Worm (Caenorhabditis elegans) whole organism, early embryonic: ENCODE data around the gene oac-37.

Experiments used
- B0310.2 ChIP-seq: sonication (generic microtip); optimal IDR thresholded peaks from 2 replicates; lab custom pipeline; 2016; ENCODE audit warnings: mild to moderate bottlenecking, missing genetic modification characterization, missing compliant biosample characterization
- F13C5.2 ChIP-seq: sonication (generic microtip); optimal IDR thresholded peaks from 2 replicates; lab custom pipeline; 2017; ENCODE audit warnings: mild to moderate bottlenecking, missing genetic modification characterization, inconsistent platforms, missing compliant biosample characterization
- aly-1 ChIP-seq: sonication (generic microtip); optimal IDR thresholded peaks from 2 replicates; lab custom pipeline; 2016; ENCODE audit warnings: missing genetic modification characterization, missing compliant biosample characterization
- ama-1 ChIP-seq: fragments of 150-350 bp; optimal IDR thresholded peaks from 2 replicates; lab custom pipeline; 2014
- ceh-13 ChIP-seq: fragments of 200-800 bp; sonication (Bioruptor generic); optimal IDR thresholded peaks from 2 replicates; lab custom pipeline; 2018; ENCODE audit warnings: mild to moderate bottlenecking, missing genetic modification characterization, missing compliant biosample characterization
- ceh-36 ChIP-seq: sonication (generic microtip); optimal IDR thresholded peaks from 2 replicates; lab custom pipeline; 2016; ENCODE audit warnings: missing genetic modification characterization, inconsistent platforms, missing compliant biosample characterization
- ets-7 ChIP-seq: sonication (generic microtip); optimal IDR thresholded peaks from 2 replicates; lab custom pipeline; 2016; ENCODE audit warnings: missing genotype, missing genetic modification characterization, missing compliant biosample characterization
- flt-1 ChIP-seq: fragments of 200-800 bp; sonication (Bioruptor generic); IDR thresholded peaks from 2 replicates; pipeline ENCODE4 v1.3.6; 2022; ENCODE audit warnings: missing genetic modification characterization, missing compliant biosample characterization
- hmbx-1 ChIP-seq: sonication (generic microtip); optimal IDR thresholded peaks from 2 replicates; lab custom pipeline; 2016; ENCODE audit warnings: mild to moderate bottlenecking, missing genetic modification characterization, missing compliant biosample characterization
- hmg-4 ChIP-seq: fragments of 200-800 bp; sonication (Bioruptor generic); optimal IDR thresholded peaks from 2 replicates; lab custom pipeline; 2018; ENCODE audit warnings: mild to moderate bottlenecking, missing genetic modification characterization, missing compliant biosample characterization
- hnd-1 ChIP-seq: sonication (generic microtip); optimal IDR thresholded peaks from 2 replicates; lab custom pipeline; 2016; ENCODE audit warnings: missing genetic modification characterization, missing compliant biosample characterization
- pes-1 ChIP-seq: fragments of 200-800 bp; sonication (Bioruptor generic); IDR thresholded peaks from 2 replicates; pipeline ENCODE4 v1.3.6; 2022; ENCODE audit warnings: missing genetic modification reagents, missing genetic modification characterization, missing compliant biosample characterization
- scrt-1 ChIP-seq: fragments of 200-800 bp; sonication (Bioruptor generic); IDR thresholded peaks from 2 replicates; pipeline ENCODE4 v1.3.6; 2022; ENCODE audit warnings: missing genetic modification characterization, missing compliant biosample characterization
- sea-1 ChIP-seq: fragments of 200-800 bp; sonication (Bioruptor generic); conservative IDR thresholded peaks from 2 replicates; pipeline ENCODE4 v1.3.6; 2022; ENCODE audit warnings: missing genetic modification characterization, missing compliant biosample characterization
- tbx-11 ChIP-seq: fragments of 200-800 bp; sonication (Bioruptor generic); IDR thresholded peaks from 2 replicates; pipeline ENCODE4 v1.3.6; 2022; ENCODE audit warnings: missing genetic modification characterization, missing compliant biosample characterization
- tbx-37 ChIP-seq: fragments of 200-800 bp; sonication (Bioruptor generic); conservative IDR thresholded peaks from 2 replicates; pipeline ENCODE4 v1.3.6; 2022; ENCODE audit warnings: missing genetic modification reagents, missing genetic modification characterization, missing compliant biosample characterization
- tra-4 ChIP-seq: sonication (generic microtip); optimal IDR thresholded peaks from 2 replicates; lab custom pipeline; 2017; ENCODE audit warnings: missing genetic modification characterization, missing compliant biosample characterization

The oac-37 gene

DNA sequence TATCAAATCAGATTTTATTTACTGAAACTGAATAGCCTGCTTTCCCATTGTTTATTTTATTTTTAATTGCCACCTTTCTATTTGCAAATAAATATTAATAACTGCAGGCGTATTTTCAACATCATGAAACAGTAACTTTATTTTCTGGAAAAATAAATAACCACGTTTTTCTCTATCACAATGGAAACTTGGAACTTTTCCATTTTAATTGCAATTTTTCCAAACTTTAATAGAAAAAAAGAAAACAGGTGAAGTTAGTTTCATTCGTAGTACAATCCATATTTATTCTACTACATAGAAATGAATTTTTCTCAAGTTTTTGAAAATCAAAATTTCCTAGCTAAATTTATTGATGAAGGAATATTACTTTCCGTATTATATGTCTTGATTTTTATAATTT, 16.6 kb upstream of the oac-37 start, which contains the start of gene srz-42:
Gene srz-42, plus strand, starts transcription at position 301 of the 400 bp plus-strand sequence.
- TF ChIP-seq B0310.2 (tag; lab: Kevin White, UChicago) (no peak), hnd-1 (tag; lab: Kevin White, UChicago) (no peak), scrt-1 (GFP tag; lab: Robert Waterston, UW) (no peak), flt-1 (no peak), tbx-11 (GFP tag; lab: Robert Waterston, UW) (no peak), tra-4 (tag; lab: Kevin White, UChicago) (no peak), F13C5.2 (no peak), ama-1 (lab: Kevin White, UChicago) (no peak)

DNA sequence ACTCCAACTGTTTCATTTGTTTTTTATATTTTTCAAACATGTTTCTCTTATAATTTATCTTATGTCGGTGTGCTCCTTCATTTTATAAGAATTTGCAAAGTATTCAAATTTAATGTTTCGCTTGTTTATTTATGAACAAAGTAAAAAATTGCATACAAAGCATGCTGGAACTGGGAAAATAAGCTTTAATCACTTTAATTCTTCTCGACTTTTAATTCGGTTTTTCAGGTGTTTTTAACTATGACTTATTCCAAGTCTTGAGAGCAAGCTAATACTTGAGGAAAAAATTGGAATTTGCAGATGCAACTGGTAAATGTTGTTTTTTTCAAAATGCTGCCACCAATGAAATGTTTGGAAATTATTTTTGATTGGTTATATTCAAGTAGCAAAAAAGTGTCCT, 13.9 kb upstream of the oac-37 start, which contains the start of gene srz-59:
Gene srz-59, plus strand, starts transcription at position 301 of the 400 bp plus-strand sequence.
- TF ChIP-seq pes-1 (GFP tag; lab: Robert Waterston, UW) (no peak), hmg-4 (GFP tag; lab: Kevin White, UChicago) (no peak), flt-1 (no peak), sea-1 (GFP tag; lab: Robert Waterston, UW) (no peak), hnd-1 (tag; lab: Kevin White, UChicago) (no peak), tbx-37 (no peak), tbx-11 (GFP tag; lab: Robert Waterston, UW) (no peak), ceh-36 (tag; lab: Kevin White, UChicago) (no peak), aly-1 (tag; lab: Kevin White, UChicago) (no peak), B0310.2 (tag; lab: Kevin White, UChicago) (no peak)

DNA sequence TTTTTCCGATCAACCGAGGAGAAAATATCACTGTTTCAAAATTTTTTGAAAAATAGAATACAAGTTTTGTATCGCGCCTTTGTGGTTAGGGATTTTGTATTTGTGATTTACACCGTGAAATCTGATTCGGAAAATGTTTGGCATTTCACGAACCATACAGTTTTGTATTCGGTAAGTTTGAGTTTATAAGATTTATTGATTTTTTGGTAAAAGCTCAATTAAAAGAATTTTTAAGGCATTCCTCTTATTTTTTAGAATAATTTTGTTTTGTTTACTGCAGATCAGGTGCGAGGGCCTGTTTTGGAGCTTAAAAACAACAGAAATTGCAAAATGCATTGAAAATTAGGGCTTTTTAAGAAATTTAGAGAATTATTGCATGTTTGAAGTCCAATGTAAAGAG, 12.3 kb upstream of the oac-37 start:
- TF ChIP-seq tbx-11 (GFP tag; lab: Robert Waterston, UW) (no peak), aly-1 (tag; lab: Kevin White, UChicago) (no peak), ceh-13 (GFP tag; lab: Kevin White, UChicago) (no peak), tra-4 (tag; lab: Kevin White, UChicago) (no peak), tbx-37 (no peak), ets-7 (tag; lab: Kevin White, UChicago) (no peak), pes-1 (GFP tag; lab: Robert Waterston, UW) (no peak), B0310.2 (tag; lab: Kevin White, UChicago) (no peak), scrt-1 (GFP tag; lab: Robert Waterston, UW) (no peak)

- TF ChIP-seq sea-1 (GFP tag; lab: Robert Waterston, UW): no peak
- TF ChIP-seq tbx-11 (GFP tag; lab: Robert Waterston, UW): no peak
- TF ChIP-seq hmbx-1 (tag; lab: Kevin White, UChicago): no peak
- no peak for TF ChIP-seq B0310.2 (tag; lab: Kevin White, UChicago)
- no peak for TF ChIP-seq ceh-13 (GFP tag; lab: Kevin White, UChicago)
- no peak for TF ChIP-seq pes-1 (GFP tag; lab: Robert Waterston, UW)
- no peak for TF ChIP-seq F13C5.2
- no peak for TF ChIP-seq ama-1 (lab: Kevin White, UChicago)
- no peak for TF ChIP-seq aly-1 (tag; lab: Kevin White, UChicago)
- TF ChIP-seq ceh-36 (tag; lab: Kevin White, UChicago): no peak
- no peak for TF ChIP-seq scrt-1 (GFP tag; lab: Robert Waterston, UW)
- no peak for TF ChIP-seq flt-1
- TF ChIP-seq ets-7 (tag; lab: Kevin White, UChicago): no peak
- TF ChIP-seq tbx-37: no peak
These were observed 8.6 kb upstream of the oac-37 start, which contains the start of gene srz-31 for ce11 chrIV:14137063-14137462. Gene srz-31, plus strand, starts transcription at chrIV:14137363.

DNA sequence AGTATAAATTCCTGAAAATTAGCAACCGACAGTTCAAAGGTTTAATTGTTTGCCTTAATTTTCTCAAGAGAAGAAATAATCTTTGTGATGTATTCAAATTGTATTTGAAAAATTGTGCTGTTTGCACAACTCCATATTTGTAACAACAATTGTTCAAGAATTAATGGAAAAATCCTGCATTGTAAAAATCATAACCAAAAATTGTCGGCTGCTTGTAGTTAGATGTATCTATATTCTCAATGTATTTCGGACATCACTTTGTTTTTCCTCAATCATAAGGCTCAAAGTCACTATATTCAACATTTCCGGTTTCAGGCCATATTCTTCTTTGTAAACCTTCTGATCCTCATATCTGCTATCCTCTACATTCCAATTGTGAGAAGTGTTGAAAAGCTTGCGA, 2.7 kb upstream of the oac-37 start:
- no peak for TF ChIP-seq B0310.2 (tag; lab: Kevin White, UChicago)
- no peak for TF ChIP-seq hmbx-1 (tag; lab: Kevin White, UChicago)
- TF ChIP-seq hnd-1 (tag; lab: Kevin White, UChicago): no peak
- TF ChIP-seq pes-1 (GFP tag; lab: Robert Waterston, UW): no peak
- TF ChIP-seq tbx-37: no peak

DNA sequence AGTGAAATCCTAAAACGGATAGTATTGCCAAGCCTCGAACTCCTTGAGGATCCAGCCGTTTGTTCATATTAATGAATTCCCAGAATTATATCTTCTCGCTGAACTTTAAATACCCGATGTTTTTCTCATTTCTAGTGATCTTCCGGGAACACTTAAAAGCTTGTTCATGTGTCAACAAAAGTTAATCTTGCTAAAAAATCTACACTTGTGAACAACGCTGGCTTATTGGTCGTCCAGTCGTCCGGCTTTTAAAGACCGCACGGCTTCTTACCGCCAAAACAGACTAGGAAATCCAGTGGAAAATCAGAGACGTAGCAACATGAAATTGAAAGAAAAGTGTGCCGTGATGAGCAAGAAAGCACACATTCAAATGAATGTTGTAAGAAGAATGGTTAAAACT, 7.6 kb downstream of the oac-37 start, which contains the start of gene oac-38:
Gene oac-38, minus strand, starts transcription at position 101 of the 400 bp plus-strand sequence.
- TF ChIP-seq F13C5.2 (no peak), hnd-1 (tag; lab: Kevin White, UChicago) (no peak), B0310.2 (tag; lab: Kevin White, UChicago) (no peak), pes-1 (GFP tag; lab: Robert Waterston, UW) (no peak), ceh-36 (tag; lab: Kevin White, UChicago) (no peak), scrt-1 (GFP tag; lab: Robert Waterston, UW) (no peak), tbx-37 (no peak), ets-7 (tag; lab: Kevin White, UChicago) (no peak), tbx-11 (GFP tag; lab: Robert Waterston, UW) (no peak), flt-1 (no peak), ceh-13 (GFP tag; lab: Kevin White, UChicago) (no peak), hmg-4 (GFP tag; lab: Kevin White, UChicago) (no peak), aly-1 (tag; lab: Kevin White, UChicago) (no peak), sea-1 (GFP tag; lab: Robert Waterston, UW) (no peak), ama-1 (lab: Kevin White, UChicago) (no peak)

- no peak for TF ChIP-seq ceh-36 (tag; lab: Kevin White, UChicago)
- TF ChIP-seq hmg-4 (GFP tag; lab: Kevin White, UChicago): no peak
- no peak for TF ChIP-seq pes-1 (GFP tag; lab: Robert Waterston, UW)
- no peak for TF ChIP-seq tbx-11 (GFP tag; lab: Robert Waterston, UW)
- no peak for TF ChIP-seq sea-1 (GFP tag; lab: Robert Waterston, UW)
- no peak for TF ChIP-seq flt-1
- TF ChIP-seq hmbx-1 (tag; lab: Kevin White, UChicago): no peak
- no peak for TF ChIP-seq tra-4 (tag; lab: Kevin White, UChicago)
- no peak for TF ChIP-seq B0310.2 (tag; lab: Kevin White, UChicago)
- no peak for TF ChIP-seq F13C5.2
- TF ChIP-seq ets-7 (tag; lab: Kevin White, UChicago): no peak
- TF ChIP-seq hnd-1 (tag; lab: Kevin White, UChicago): no peak
- TF ChIP-seq aly-1 (tag; lab: Kevin White, UChicago): no peak
- TF ChIP-seq ceh-13 (GFP tag; lab: Kevin White, UChicago): no peak
- TF ChIP-seq scrt-1 (GFP tag; lab: Robert Waterston, UW): no peak
- TF ChIP-seq ama-1 (lab: Kevin White, UChicago): no peak
- no peak for TF ChIP-seq tbx-37
These were observed 12.4 kb downstream of the oac-37 start, which contains the start of gene R05A10.8 for ce11 chrIV:14158086-14158485. Gene R05A10.8, minus strand, starts transcription at chrIV:14158186.
